Worm (Caenorhabditis elegans): Measurements from ENCODE around the gene B0361.14.

B0361.14 gene

ce11 chrIII:7305649-7305977 lies 6.3 kb upstream of the B0361.14 start:
- TF ChIP-seq snu-23 (GFP tag; optimal IDR thresholded peaks at IDR 0.05) (peak; percentile 41), elt-3 (tag; optimal IDR thresholded peaks at IDR 0.05) (peak in 4 of 6 experiments; percentile 20 to 88 (median 44)), nhr-20 (tag; optimal IDR thresholded peaks at IDR 0.05) (peak; percentile 42), lin-39 (tag; optimal IDR thresholded peaks at IDR 0.05) (no peak), nhr-85 (tag) (peak; percentile 77), zag-1 (tag; optimal IDR thresholded peaks at IDR 0.05) (no peak), zip-4 (GFP tag; optimal IDR thresholded peaks at IDR 0.05) (no peak), blmp-1 (tag; optimal IDR thresholded peaks at IDR 0.05) (peak; percentile 90), nhr-47 (tag; optimal IDR thresholded peaks at IDR 0.05) (no peak), lin-35 (GFP tag; optimal IDR thresholded peaks at IDR 0.05) (peak in 1 of 2 experiments; percentile 19), jun-1 (tag; optimal IDR thresholded peaks at IDR 0.05) (no peak), nhr-71 (tag; optimal IDR thresholded peaks at IDR 0.05) (peak; percentile 40), lin-15B (tag; optimal IDR thresholded peaks at IDR 0.05) (no peak), lin-14 (GFP tag; optimal IDR thresholded peaks at IDR 0.05) (peak; percentile 47), lsy-2 (tag; optimal IDR thresholded peaks at IDR 0.05) (peak in 1 of 2 experiments; percentile 25), nhr-90 (tag; optimal IDR thresholded peaks at IDR 0.05; ENCODE audit: poor library complexity) (peak; percentile 21), hlh-17 (GFP tag; optimal IDR thresholded peaks at IDR 0.05; ENCODE audit: borderline replicate concordance) (no peak), skn-1 (tag; optimal IDR thresholded peaks at IDR 0.05) (no peak), hpl-2 (GFP tag; optimal IDR thresholded peaks at IDR 0.05) (no peak), ama-1 (optimal IDR thresholded peaks at IDR 0.05) (no peak), mdl-1 (tag; optimal IDR thresholded peaks at IDR 0.05) (peak in 1 of 2 experiments; percentile 5), isw-1 (GFP tag; IDR thresholded peaks at IDR 0.05) (no peak)

ce11 chrIII:7304961-7305648 lies 5.8 kb upstream of the B0361.14 start:
- no peak for TF ChIP-seq fkh-8 (tag; optimal IDR thresholded peaks at IDR 0.05)
- no peak for TF ChIP-seq unc-130 (tag; optimal IDR thresholded peaks at IDR 0.05)
- TF ChIP-seq xbp-1 (tag; optimal IDR thresholded peaks at IDR 0.05): no peak
- TF ChIP-seq egl-27 (tag; optimal IDR thresholded peaks at IDR 0.05): no peak
- no peak for TF ChIP-seq isw-1 (GFP tag; IDR thresholded peaks at IDR 0.05)
- no peak for TF ChIP-seq ceh-8 (GFP tag; optimal IDR thresholded peaks at IDR 0.05)
- no peak for TF ChIP-seq nhr-11 (tag; optimal IDR thresholded peaks at IDR 0.05)
- no peak for TF ChIP-seq unc-98 (GFP tag; IDR thresholded peaks at IDR 0.05)
- no peak for TF ChIP-seq ceh-88 (GFP tag; IDR thresholded peaks at IDR 0.05)
- TF ChIP-seq hlh-17 (GFP tag; optimal IDR thresholded peaks at IDR 0.05; ENCODE audit: borderline replicate concordance): no peak
- no peak for TF ChIP-seq grh-1 (GFP tag; IDR thresholded peaks at IDR 0.05)
- TF ChIP-seq fkh-10 (GFP tag; optimal IDR thresholded peaks at IDR 0.05): no peak
- no peak for TF ChIP-seq ceh-90 (tag; optimal IDR thresholded peaks at IDR 0.05)
- TF ChIP-seq zip-4 (GFP tag; optimal IDR thresholded peaks at IDR 0.05): no peak
- TF ChIP-seq elt-2 (tag; optimal IDR thresholded peaks at IDR 0.05): peak; percentile 1
- no peak for TF ChIP-seq ceh-82 (tag; optimal IDR thresholded peaks at IDR 0.05)
- peak; percentile 10 for TF ChIP-seq lir-3 (tag; optimal IDR thresholded peaks at IDR 0.05; ENCODE audit: poor library complexity)
- peak in 1 of 2 experiments; percentile 51 for TF ChIP-seq mdl-1 (tag; optimal IDR thresholded peaks at IDR 0.05)
- peak in 1 of 2 experiments; percentile 24 for TF ChIP-seq lsy-2 (tag; optimal IDR thresholded peaks at IDR 0.05)
- TF ChIP-seq unc-62 (GFP tag; optimal IDR thresholded peaks at IDR 0.05): no peak
- TF ChIP-seq snu-23 (GFP tag; optimal IDR thresholded peaks at IDR 0.05): peak; percentile 56
- peak; percentile 23 for TF ChIP-seq nhr-47 (tag; optimal IDR thresholded peaks at IDR 0.05)
- no peak for TF ChIP-seq ama-1 (optimal IDR thresholded peaks at IDR 0.05)
- peak; percentile 34 for TF ChIP-seq nhr-90 (tag; optimal IDR thresholded peaks at IDR 0.05; ENCODE audit: poor library complexity)
- TF ChIP-seq skn-1 (tag; optimal IDR thresholded peaks at IDR 0.05): no peak
- TF ChIP-seq dpl-1 (GFP tag; optimal IDR thresholded peaks at IDR 0.05): no peak
- no peak for TF ChIP-seq nhr-28 (tag; optimal IDR thresholded peaks at IDR 0.05)
- no peak for TF ChIP-seq egl-13 (tag; optimal IDR thresholded peaks at IDR 0.05)
- no peak for TF ChIP-seq lin-15B (tag; optimal IDR thresholded peaks at IDR 0.05)
- no peak for TF ChIP-seq efl-1 (optimal IDR thresholded peaks at IDR 0.05)
- peak in 1 of 2 experiments; percentile 15 for TF ChIP-seq efl-1 (GFP tag; optimal IDR thresholded peaks at IDR 0.05 in 1 of 2)
- TF ChIP-seq pag-3 (tag; optimal IDR thresholded peaks at IDR 0.05; ENCODE audit: borderline replicate concordance, insufficient read depth): no peak
- TF ChIP-seq alr-1 (tag; optimal IDR thresholded peaks at IDR 0.05; ENCODE audit: borderline replicate concordance): no peak
- no peak for TF ChIP-seq swsn-7 (tag; optimal IDR thresholded peaks at IDR 0.05)
- TF ChIP-seq lin-14 (GFP tag; optimal IDR thresholded peaks at IDR 0.05): peak; percentile 52
- peak; percentile 11 for TF ChIP-seq C16A3.4 (tag; optimal IDR thresholded peaks at IDR 0.05)
- no peak for TF ChIP-seq pax-3 (tag; optimal IDR thresholded peaks at IDR 0.05)
- TF ChIP-seq rnt-1 (tag; optimal IDR thresholded peaks at IDR 0.05): no peak

Data from whole organism, L1 larva.